Worm (Caenorhabditis elegans): ENCODE data around the gene his-41.

The his-41 gene

ce11 chrV:9521697-9522096 is 23.6 kb upstream of the his-41 start:
- TF ChIP-seq elt-3 (tag; optimal IDR thresholded peaks at IDR 0.05) (no peak), ceh-39 (tag; optimal IDR thresholded peaks at IDR 0.05) (no peak), pha-4 (tag; optimal IDR thresholded peaks at IDR 0.05) (no peak)

ce11 chrV:9524099-9524498 is 21.2 kb upstream of the his-41 start, which contains the start of gene C50F4.9:
C50F4.9 (minus strand) TSS chrV:9524199.
- TF ChIP-seq elt-3 (tag; optimal IDR thresholded peaks at IDR 0.05) (no peak), tbx-8 (GFP tag; optimal IDR thresholded peaks at IDR 0.05) (no peak)

- no peak for TF ChIP-seq elt-1 (tag; optimal IDR thresholded peaks at IDR 0.05; ENCODE audit: borderline replicate concordance, insufficient read depth)
These were observed 18.9 kb upstream of the his-41 start, which contains the start of gene C50F4.1 for ce11 chrV:9526470-9526869. C50F4.1 (plus strand) TSS chrV:9526793.

ce11 chrV:9527337-9527736 is 18.0 kb upstream of the his-41 start:
- no peak for TF ChIP-seq bed-3 (GFP tag; optimal IDR thresholded peaks at IDR 0.05)
- no peak for TF ChIP-seq nhr-28 (tag; optimal IDR thresholded peaks at IDR 0.05)

- TF ChIP-seq lin-13 (tag; optimal IDR thresholded peaks at IDR 0.05) (no peak), cnd-1 (tag; optimal IDR thresholded peaks at IDR 0.05) (no peak), sem-2 (GFP tag; optimal IDR thresholded peaks at IDR 0.05) (no peak), nhr-2 (tag; optimal IDR thresholded peaks at IDR 0.05) (no peak), ceh-83 (GFP tag; optimal IDR thresholded peaks at IDR 0.05) (no peak), elt-1 (tag; optimal IDR thresholded peaks at IDR 0.05; ENCODE audit: borderline replicate concordance, insufficient read depth) (no peak), flh-1 (GFP tag; optimal IDR thresholded peaks at IDR 0.05) (no peak), unc-39 (tag; optimal IDR thresholded peaks at IDR 0.05) (no peak), mep-1 (tag; optimal IDR thresholded peaks at IDR 0.05) (no peak), hlh-1 (tag; optimal IDR thresholded peaks at IDR 0.05) (no peak), pha-4 (tag; optimal IDR thresholded peaks at IDR 0.05) (no peak), elt-3 (tag; optimal IDR thresholded peaks at IDR 0.05) (no peak), M03D4.4 (tag; optimal IDR thresholded peaks at IDR 0.05) (no peak)
These were observed 17.4 kb upstream of the his-41 start for ce11 chrV:9527984-9528383.

ce11 chrV:9531477-9531876 is 13.9 kb upstream of the his-41 start, which contains the start of the genes C50F4.10 and pfk-1.2:
C50F4.10 (minus strand) TSS chrV:9531577.
pfk-1.2 (plus strand) TSS chrV:9531801.
- TF ChIP-seq ceh-43 (GFP tag; optimal IDR thresholded peaks at IDR 0.05), result no peak
- TF ChIP-seq nhr-76 (tag; optimal IDR thresholded peaks at IDR 0.05), result no peak
- no peak for TF ChIP-seq mep-1 (tag; optimal IDR thresholded peaks at IDR 0.05)
- TF ChIP-seq lin-13 (tag; optimal IDR thresholded peaks at IDR 0.05), result no peak
- no peak for TF ChIP-seq M03D4.4 (tag; optimal IDR thresholded peaks at IDR 0.05)
- TF ChIP-seq nhr-2 (tag; optimal IDR thresholded peaks at IDR 0.05), result no peak
- TF ChIP-seq ham-2 (GFP tag; optimal IDR thresholded peaks at IDR 0.05), result no peak
- no peak for TF ChIP-seq lsy-2 (tag; optimal IDR thresholded peaks at IDR 0.05)
- no peak for TF ChIP-seq cnd-1 (tag; optimal IDR thresholded peaks at IDR 0.05)
- TF ChIP-seq flh-1 (GFP tag; optimal IDR thresholded peaks at IDR 0.05), result no peak
- no peak for TF ChIP-seq elt-1 (tag; optimal IDR thresholded peaks at IDR 0.05; ENCODE audit: borderline replicate concordance, insufficient read depth)
- no peak for TF ChIP-seq mab-5 (tag; optimal IDR thresholded peaks at IDR 0.05)
- TF ChIP-seq snpc-4 (tag; optimal IDR thresholded peaks at IDR 0.05), result no peak
- TF ChIP-seq ztf-11 (tag; optimal IDR thresholded peaks at IDR 0.05), result no peak
- TF ChIP-seq blmp-1 (tag; optimal IDR thresholded peaks at IDR 0.05), result no peak
- TF ChIP-seq unc-62 (GFP tag; optimal IDR thresholded peaks at IDR 0.05), result no peak
- TF ChIP-seq bed-3 (GFP tag; optimal IDR thresholded peaks at IDR 0.05), result no peak
- no peak for TF ChIP-seq drap-1 (GFP tag; optimal IDR thresholded peaks at IDR 0.05)

- TF ChIP-seq ceh-83 (GFP tag; optimal IDR thresholded peaks at IDR 0.05), result no peak
- no peak for TF ChIP-seq ham-2 (GFP tag; optimal IDR thresholded peaks at IDR 0.05)
- no peak for TF ChIP-seq ces-1 (GFP tag; optimal IDR thresholded peaks at IDR 0.05)
- TF ChIP-seq snpc-4 (tag; optimal IDR thresholded peaks at IDR 0.05), result no peak
- TF ChIP-seq unc-62 (GFP tag; optimal IDR thresholded peaks at IDR 0.05), result no peak
- no peak for TF ChIP-seq ceh-43 (GFP tag; optimal IDR thresholded peaks at IDR 0.05)
- TF ChIP-seq M03D4.4 (tag; optimal IDR thresholded peaks at IDR 0.05), result no peak
- no peak for TF ChIP-seq hlh-1 (tag; optimal IDR thresholded peaks at IDR 0.05)
- no peak for TF ChIP-seq lsy-2 (tag; optimal IDR thresholded peaks at IDR 0.05)
- no peak for TF ChIP-seq zip-8 (tag; optimal IDR thresholded peaks at IDR 0.05)
- TF ChIP-seq nhr-12 (tag; optimal IDR thresholded peaks at IDR 0.05), result no peak
These were observed 10.7 kb upstream of the his-41 start, which contains the start of gene tag-329 for ce11 chrV:9534621-9535020. tag-329 (plus strand) TSS chrV:9534921.

Measured in whole organism, mixed stage, embryonic.